Fruit fly (Drosophila melanogaster): ENCODE results near the gene Trs20.
A peak's percentile ranks its signal among the peaks of the same experiment; 100 is the strongest.

Trs20 gene

DNA sequence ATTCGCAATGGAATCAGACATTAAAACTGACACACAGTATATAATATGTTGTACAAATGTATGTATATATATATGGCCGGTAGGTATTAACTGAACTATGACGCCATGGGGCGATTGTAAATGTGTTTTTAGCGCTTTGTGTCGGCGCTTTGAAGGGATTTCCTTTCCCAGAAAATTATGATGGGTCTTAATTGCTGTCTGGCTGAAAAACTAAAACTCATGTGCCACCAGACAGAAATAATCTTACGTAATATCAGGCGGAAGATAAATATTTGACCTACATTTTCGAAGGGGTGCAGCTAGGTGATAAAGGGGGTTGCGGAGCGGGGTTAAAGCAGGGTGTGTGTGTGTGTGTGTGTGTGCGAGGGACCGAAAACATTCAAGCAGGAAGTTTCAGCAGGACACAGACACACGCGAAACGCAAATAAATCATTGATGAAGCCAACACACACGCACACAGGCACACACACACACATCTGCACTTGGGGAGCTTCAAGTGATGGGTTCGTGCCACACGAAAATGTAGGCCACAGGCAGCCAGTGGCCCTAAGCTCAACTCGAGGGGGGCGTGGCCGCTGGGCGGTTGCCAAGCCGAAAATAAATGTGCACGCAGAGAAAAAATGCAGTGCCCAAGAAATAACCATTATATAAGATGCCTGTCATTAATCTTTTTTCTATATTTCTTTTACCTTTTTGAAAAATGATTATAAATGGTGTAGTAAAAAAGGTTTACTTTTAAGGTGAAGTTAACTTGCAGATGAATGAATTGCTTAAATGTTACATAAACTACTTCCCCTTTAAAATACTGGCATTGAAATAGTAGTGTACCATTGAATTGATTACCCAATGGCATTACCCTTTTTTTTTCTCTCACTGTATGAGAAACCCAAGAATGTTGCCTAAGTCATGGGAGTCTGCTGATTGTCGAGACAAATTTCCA lies 26.1 kb upstream of the Trs20 start (continued):
- no peak for TF ChIP-seq lola (GFP tag; optimal IDR thresholded peaks at IDR 0.05)
- no peak for TF ChIP-seq N (GFP tag; optimal IDR thresholded peaks at IDR 0.05)
- TF ChIP-seq sage (GFP tag; optimal IDR thresholded peaks at IDR 0.05) = no peak
- TF ChIP-seq CrebA (GFP tag; optimal IDR thresholded peaks at IDR 0.05; ENCODE audit: borderline replicate concordance) = no peak
- no peak for TF ChIP-seq dmrt93B (GFP tag; optimal IDR thresholded peaks at IDR 0.05)
- TF ChIP-seq tai (GFP tag; optimal IDR thresholded peaks at IDR 0.05) = peak; percentile 52
- no peak for TF ChIP-seq CG9705 (GFP tag; optimal IDR thresholded peaks at IDR 0.05)
- TF ChIP-seq Jra (GFP tag; optimal IDR thresholded peaks at IDR 0.05) = no peak

DNA sequence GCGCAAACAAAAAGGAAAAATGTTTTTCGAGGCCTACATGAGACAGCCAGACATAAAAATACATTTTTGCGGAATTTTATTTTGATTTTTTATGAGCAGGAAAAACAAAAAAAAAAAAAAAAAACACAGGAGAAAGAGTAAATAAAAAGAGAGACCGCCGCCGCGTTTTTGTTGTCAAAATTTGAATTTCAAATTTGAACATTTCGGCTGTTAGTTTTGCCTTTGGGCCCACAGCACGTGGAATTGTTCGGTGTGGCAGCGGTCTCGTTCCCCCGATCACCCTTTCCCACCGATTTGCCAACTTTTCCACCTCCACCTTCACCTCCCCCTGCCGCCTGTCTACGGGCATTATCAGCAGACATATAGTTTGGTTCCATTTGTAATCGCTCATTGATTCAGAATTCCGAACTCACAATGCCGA lies 25.4 kb upstream of the Trs20 start:
- TF ChIP-seq fru (GFP tag; optimal IDR thresholded peaks at IDR 0.05) = no peak

DNA sequence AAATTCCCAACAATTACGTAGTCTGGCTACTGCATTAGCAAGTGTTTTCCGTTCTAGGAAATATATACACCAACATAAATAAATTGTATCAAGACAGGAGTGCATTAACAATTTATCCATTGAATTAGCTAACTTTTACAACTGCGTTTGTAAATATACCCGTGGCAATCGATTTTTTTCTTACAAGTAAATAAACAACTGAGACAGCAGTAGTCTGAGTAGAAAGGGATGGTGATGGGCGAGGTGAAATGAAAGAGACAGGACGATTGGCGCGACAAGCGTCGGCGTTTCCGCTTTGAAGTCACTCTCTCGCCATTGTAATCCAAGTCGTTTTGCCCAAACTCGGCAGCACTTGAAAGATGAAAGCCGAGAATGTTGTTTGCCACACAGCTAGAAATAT lies 24.1 kb upstream of the Trs20 start:
- no peak for TF ChIP-seq fru (GFP tag; optimal IDR thresholded peaks at IDR 0.05)
- no peak for TF ChIP-seq woc (GFP tag; optimal IDR thresholded peaks at IDR 0.05)
- no peak for TF ChIP-seq ey (GFP tag; optimal IDR thresholded peaks at IDR 0.05)
- TF ChIP-seq dmrt93B (GFP tag; optimal IDR thresholded peaks at IDR 0.05) = no peak
- no peak for TF ChIP-seq br (GFP tag; optimal IDR thresholded peaks at IDR 0.05)
- no peak for TF ChIP-seq CrebA (GFP tag; optimal IDR thresholded peaks at IDR 0.05; ENCODE audit: borderline replicate concordance)
- no peak for TF ChIP-seq lola (GFP tag; optimal IDR thresholded peaks at IDR 0.05)
- TF ChIP-seq sv (GFP tag; optimal IDR thresholded peaks at IDR 0.05) = no peak
- no peak for TF ChIP-seq Jra (GFP tag; optimal IDR thresholded peaks at IDR 0.05)
- TF ChIP-seq pan (optimal IDR thresholded peaks at IDR 0.05) = no peak
- no peak for TF ChIP-seq Dif (GFP tag; optimal IDR thresholded peaks at IDR 0.05; ENCODE audit: partially characterized antibody)
- no peak for TF ChIP-seq h (GFP tag; optimal IDR thresholded peaks at IDR 0.05)

DNA sequence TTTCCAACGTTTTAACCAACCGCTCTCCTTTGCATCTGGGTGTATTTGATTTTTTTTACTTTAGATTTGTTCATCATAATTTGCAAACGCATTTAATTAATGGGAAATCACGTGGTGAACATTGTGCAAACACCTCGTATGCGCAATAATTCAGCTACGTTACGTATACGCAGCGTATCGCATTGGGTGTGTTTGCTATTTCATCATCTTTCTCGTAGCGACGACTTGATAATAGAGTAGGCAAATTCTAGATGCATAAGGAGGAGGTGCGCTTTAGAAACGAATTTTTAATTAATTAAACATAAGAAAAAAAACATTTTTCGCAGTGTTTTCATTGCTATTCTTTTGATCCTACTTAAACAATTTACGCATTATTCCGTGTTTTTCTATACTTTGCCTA lies 22.2 kb upstream of the Trs20 start:
- no peak for TF ChIP-seq Dfd (GFP tag; optimal IDR thresholded peaks at IDR 0.05)
- TF ChIP-seq CrebA (GFP tag; optimal IDR thresholded peaks at IDR 0.05; ENCODE audit: borderline replicate concordance) = no peak
- TF ChIP-seq br (GFP tag; optimal IDR thresholded peaks at IDR 0.05) = no peak
- no peak for TF ChIP-seq Myc (optimal IDR thresholded peaks at IDR 0.05)
- TF ChIP-seq HLH106 (tag; optimal IDR thresholded peaks at IDR 0.05) = no peak
- TF ChIP-seq Hnf4 (GFP tag; optimal IDR thresholded peaks at IDR 0.05) = peak; percentile 13

DNA sequence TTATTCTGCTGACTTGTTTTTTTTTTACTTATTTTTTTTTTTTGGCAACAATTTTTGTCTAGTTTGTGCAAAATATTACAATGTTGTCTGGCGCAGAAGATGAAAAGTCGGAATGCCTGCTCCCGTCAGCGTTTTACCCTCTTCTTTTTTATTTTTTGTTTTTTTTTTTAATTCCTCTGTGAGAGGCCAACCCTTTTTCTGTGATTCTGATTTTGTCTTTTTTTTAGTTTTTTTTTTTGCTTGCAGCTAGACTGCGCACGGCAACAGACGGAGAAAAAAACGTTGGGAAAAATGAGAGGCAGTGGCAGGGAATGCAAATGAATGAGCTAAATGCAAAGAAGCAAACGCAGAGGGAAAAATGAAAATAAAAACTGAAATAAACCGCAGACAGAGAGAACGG lies 21.7 kb upstream of the Trs20 start:
- no peak for TF ChIP-seq dsf (GFP tag; optimal IDR thresholded peaks at IDR 0.05; ENCODE audit: borderline replicate concordance)
- no peak for TF ChIP-seq tai (GFP tag; optimal IDR thresholded peaks at IDR 0.05)
- TF ChIP-seq Sp1 (GFP tag; optimal IDR thresholded peaks at IDR 0.05) = no peak
- TF ChIP-seq OdsH (GFP tag; optimal IDR thresholded peaks at IDR 0.05) = no peak
- no peak for TF ChIP-seq rgr (GFP tag; optimal IDR thresholded peaks at IDR 0.05)
- no peak for TF ChIP-seq HLH106 (tag; optimal IDR thresholded peaks at IDR 0.05)
- no peak for TF ChIP-seq Dif (GFP tag; optimal IDR thresholded peaks at IDR 0.05; ENCODE audit: partially characterized antibody)
- no peak for TF ChIP-seq lola (GFP tag; optimal IDR thresholded peaks at IDR 0.05)
- TF ChIP-seq dmrt93B (GFP tag; optimal IDR thresholded peaks at IDR 0.05) = no peak
- no peak for TF ChIP-seq CG9705 (GFP tag; optimal IDR thresholded peaks at IDR 0.05)
- no peak for TF ChIP-seq Hr78 (GFP tag; optimal IDR thresholded peaks at IDR 0.05)
- TF ChIP-seq brk (GFP tag; optimal IDR thresholded peaks at IDR 0.05) = no peak
- no peak for TF ChIP-seq Hr83 (GFP tag; optimal IDR thresholded peaks at IDR 0.05; ENCODE audit: poor library complexity, severe bottlenecking)
- TF ChIP-seq fru (GFP tag; optimal IDR thresholded peaks at IDR 0.05) = no peak
- no peak for TF ChIP-seq jim (GFP tag; optimal IDR thresholded peaks at IDR 0.05)
- no peak for TF ChIP-seq Hnf4 (GFP tag; optimal IDR thresholded peaks at IDR 0.05)
- no peak for TF ChIP-seq Dfd (GFP tag; optimal IDR thresholded peaks at IDR 0.05)
- no peak for TF ChIP-seq Jra (GFP tag; optimal IDR thresholded peaks at IDR 0.05)
- TF ChIP-seq Abd-B (GFP tag; optimal IDR thresholded peaks at IDR 0.05) = no peak
- TF ChIP-seq Rel (GFP tag; optimal IDR thresholded peaks at IDR 0.05) = no peak
- TF ChIP-seq Rel (tag; optimal IDR thresholded peaks at IDR 0.05) = no peak

All from whole organism, wandering third instar larva.